Worm (Caenorhabditis elegans): ENCODE measurements around the gene Y43F8C.7.

- TF ChIP-seq ztf-23 (GFP tag; IDR thresholded peaks at IDR 0.05) (no peak), ztf-29 (GFP tag; IDR thresholded peaks at IDR 0.05) (no peak), med-1 (GFP tag; optimal IDR thresholded peaks at IDR 0.05; ENCODE audit: insufficient read depth) (no peak), klf-2 (GFP tag; conservative IDR thresholded peaks at IDR 0.05) (no peak), flt-1 (GFP tag; IDR thresholded peaks at IDR 0.05) (no peak), cog-1 (tag; optimal IDR thresholded peaks at IDR 0.05) (no peak)
Measured at ce11 chrV:19613161-19613560, 30.7 kb downstream of the Y43F8C.7 start, which contains the start of gene nlp-26.

All from whole organism, midembryonic.